Worm (Caenorhabditis elegans) whole organism, mixed stage, embryonic: Measurements from ENCODE around the gene clec-2.

Experiments
- M03D4.4 ChIP-seq: sonication (generic microtip); optimal IDR thresholded peaks from 2 replicates; lab custom pipeline; 2017; ENCODE audit warnings: mild to moderate bottlenecking, missing genetic modification characterization, missing compliant biosample characterization
- bed-3 ChIP-seq: fragments of 200-800 bp; sonication (Bioruptor generic); optimal IDR thresholded peaks from 3 replicates; lab custom pipeline; 2018; ENCODE audit warnings: mild to moderate bottlenecking, missing genetic modification characterization, moderate library complexity, missing compliant biosample characterization
- blmp-1 ChIP-seq: fragments of 150-350 bp; optimal IDR thresholded peaks from 2 replicates; lab custom pipeline; 2014; ENCODE audit warnings: missing biosample characterization, missing genetic modification characterization
- ceh-39 ChIP-seq: fragments of 150-350 bp; optimal IDR thresholded peaks from 2 replicates; lab custom pipeline; 2014; ENCODE audit warnings: missing biosample characterization, missing genetic modification characterization
- ceh-83 ChIP-seq: fragments of 200-800 bp; sonication (Bioruptor generic); optimal IDR thresholded peaks from 2 replicates; lab custom pipeline; 2018; ENCODE audit warnings: mild to moderate bottlenecking, missing genetic modification characterization, missing compliant biosample characterization
- ces-1 ChIP-seq: fragments of 150-350 bp; optimal IDR thresholded peaks from 2 replicates; lab custom pipeline; 2014; ENCODE audit warnings: missing biosample characterization, missing genetic modification reagents, missing genetic modification characterization
- drap-1 ChIP-seq: fragments of 200-800 bp; sonication (Bioruptor generic); optimal IDR thresholded peaks from 3 replicates; lab custom pipeline; 2018; ENCODE audit warnings: mild to moderate bottlenecking, missing genetic modification characterization, missing compliant biosample characterization
- elt-3 ChIP-seq: fragments of 150-350 bp; optimal IDR thresholded peaks from 2 replicates; lab custom pipeline; 2014; ENCODE audit warnings: missing biosample characterization, missing genetic modification characterization
- flh-1 ChIP-seq: fragments of 200-800 bp; sonication (Bioruptor generic); optimal IDR thresholded peaks from 2 replicates; lab custom pipeline; 2018; ENCODE audit warnings: mild to moderate bottlenecking, missing genetic modification characterization, moderate library complexity, missing compliant biosample characterization
- ham-2 ChIP-seq: fragments of 200-800 bp; sonication (Bioruptor generic); optimal IDR thresholded peaks from 2 replicates; lab custom pipeline; 2018; ENCODE audit warnings: mild to moderate bottlenecking, missing genetic modification characterization, missing compliant biosample characterization
- hlh-1 ChIP-seq: fragments of 150-350 bp; optimal IDR thresholded peaks from 2 replicates; lab custom pipeline; 2014; ENCODE audit warnings: missing biosample characterization, missing genetic modification reagents, missing genetic modification characterization
- lin-13 ChIP-seq: fragments of 150-350 bp; optimal IDR thresholded peaks from 2 replicates; lab custom pipeline; 2014; ENCODE audit warnings: missing biosample characterization, missing genetic modification characterization
- lin-32 ChIP-seq: fragments of 200-800 bp; sonication (Bioruptor generic); optimal IDR thresholded peaks from 2 replicates; lab custom pipeline; 2018; ENCODE audit warnings: mild to moderate bottlenecking, missing genetic modification characterization, missing compliant biosample characterization
- lsy-2 ChIP-seq: fragments of 150-350 bp; optimal IDR thresholded peaks from 2 replicates; lab custom pipeline; 2014; ENCODE audit warnings: missing biosample characterization, missing genetic modification characterization
- mab-5 ChIP-seq: fragments of 150-350 bp; optimal IDR thresholded peaks from 2 replicates; lab custom pipeline; 2014; ENCODE audit warnings: missing biosample characterization, missing genetic modification characterization
- mep-1 ChIP-seq: fragments of 150-350 bp; optimal IDR thresholded peaks from 2 replicates; lab custom pipeline; 2017; ENCODE audit warnings: missing biosample characterization, missing genetic modification reagents, missing genetic modification characterization, inconsistent platforms
- mls-2 ChIP-seq: sonication (generic microtip); optimal IDR thresholded peaks from 2 replicates; lab custom pipeline; 2016; ENCODE audit warnings: mild to moderate bottlenecking, missing genetic modification characterization, moderate library complexity, missing compliant biosample characterization
- nhr-12 ChIP-seq: fragments of 150-350 bp; optimal IDR thresholded peaks from 2 replicates; lab custom pipeline; 2014; ENCODE audit warnings: missing biosample characterization, missing genetic modification characterization
- nhr-2 ChIP-seq: fragments of 150-350 bp; optimal IDR thresholded peaks from 2 replicates; lab custom pipeline; 2014; ENCODE audit warnings: missing biosample characterization, missing genetic modification characterization
- nhr-237 ChIP-seq: fragments of 150-350 bp; optimal IDR thresholded peaks from 2 replicates; lab custom pipeline; 2014; ENCODE audit warnings: missing biosample characterization, missing genetic modification characterization
- nhr-28 ChIP-seq: fragments of 150-350 bp; optimal IDR thresholded peaks from 2 replicates; lab custom pipeline; 2014; ENCODE audit warnings: missing biosample characterization, missing genetic modification characterization
- nhr-76 ChIP-seq: sonication (generic microtip); optimal IDR thresholded peaks from 2 replicates; lab custom pipeline; 2017; ENCODE audit warnings: missing biosample characterization, missing genetic modification characterization
- pha-4 ChIP-seq: fragments of 150-350 bp; optimal IDR thresholded peaks from 2 replicates; lab custom pipeline; 2018; ENCODE audit warnings: missing biosample characterization, missing genetic modification reagents, missing genetic modification characterization
- sem-2 ChIP-seq: fragments of 200-800 bp; sonication (Bioruptor generic); optimal IDR thresholded peaks from 2 replicates; lab custom pipeline; 2018; ENCODE audit warnings: mild to moderate bottlenecking, missing genetic modification characterization, missing compliant biosample characterization
- snpc-4 ChIP-seq: fragments of 150-350 bp; optimal IDR thresholded peaks from 2 replicates; lab custom pipeline; 2014; ENCODE audit warnings: missing biosample characterization, missing genetic modification characterization
- tbx-8 ChIP-seq: fragments of 200-800 bp; sonication (Bioruptor generic); optimal IDR thresholded peaks from 2 replicates; lab custom pipeline; 2018; ENCODE audit warnings: mild to moderate bottlenecking, missing genetic modification characterization, moderate library complexity, missing compliant biosample characterization
- unc-120 ChIP-seq: sonication (generic microtip); optimal IDR thresholded peaks from 2 replicates; lab custom pipeline; 2017; ENCODE audit warnings: missing genetic modification characterization, missing compliant biosample characterization; ENCODE audit not compliant: poor library complexity, severe bottlenecking
- unc-39 ChIP-seq: fragments of 150-350 bp; optimal IDR thresholded peaks from 2 replicates; lab custom pipeline; 2014; ENCODE audit warnings: missing biosample characterization, missing genetic modification characterization
- unc-62 ChIP-seq: fragments of 150-350 bp; optimal IDR thresholded peaks from 2 replicates; lab custom pipeline; 2014; ENCODE audit warnings: missing biosample characterization, missing genetic modification reagents, missing genetic modification characterization
- zip-8 ChIP-seq: fragments of 150-350 bp; optimal IDR thresholded peaks from 2 replicates; lab custom pipeline; 2014; ENCODE audit warnings: missing biosample characterization, missing genetic modification characterization
- ztf-11 ChIP-seq: fragments of 150-350 bp; optimal IDR thresholded peaks from 2 replicates; lab custom pipeline; 2014; ENCODE audit warnings: missing biosample characterization, missing genetic modification characterization

Gene clec-2

ce11 chrII:3048989-3049388 is 25.8 kb upstream of the clec-2 start:
- no peak for TF ChIP-seq lin-13 (tag; lab: Kevin White, UChicago)
- no peak for TF ChIP-seq zip-8 (tag; lab: Kevin White, UChicago)
- TF ChIP-seq sem-2 (GFP tag; lab: Kevin White, UChicago), result no peak
- TF ChIP-seq ham-2 (GFP tag; lab: Kevin White, UChicago), result peak; percentile 1
- TF ChIP-seq, all 35 proteins: peak for 1

DNA sequence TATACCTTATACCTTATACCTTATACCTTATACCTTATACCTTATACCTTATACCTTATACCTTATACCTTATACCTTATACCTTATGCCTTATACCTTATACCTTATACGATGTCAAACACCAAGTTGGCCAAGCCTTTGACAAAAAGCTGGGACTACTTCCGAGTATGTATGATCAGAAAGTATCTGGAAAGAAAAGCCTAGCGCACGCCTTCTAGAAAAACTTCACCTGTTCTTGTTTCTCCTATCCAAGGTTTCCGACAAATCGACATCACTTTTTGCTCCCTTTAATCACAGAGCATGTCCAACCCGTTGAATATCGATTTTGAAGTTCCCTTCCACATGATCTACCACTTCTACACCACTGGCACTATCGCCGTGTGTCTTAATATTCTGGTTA is 25.1 kb upstream of the clec-2 start, which contains the start of gene sri-28:
Gene sri-28, plus strand, starts transcription at position 301 of the 400 bp plus-strand sequence.
- no peak for TF ChIP-seq hlh-1
- no peak for TF ChIP-seq unc-120 (tag; lab: Kevin White, UChicago)
- no peak for TF ChIP-seq ces-1 (GFP tag; lab: Kevin White, UChicago)
- TF ChIP-seq flh-1 (GFP tag; lab: Kevin White, UChicago), result no peak
- no peak for TF ChIP-seq lin-32 (GFP tag; lab: Kevin White, UChicago)
- no peak for TF ChIP-seq nhr-12 (tag; lab: Kevin White, UChicago)
- TF ChIP-seq ceh-39, result no peak
- TF ChIP-seq elt-3, result no peak

- TF ChIP-seq ceh-83 (GFP tag; lab: Kevin White, UChicago) (no peak), unc-120 (tag; lab: Kevin White, UChicago) (no peak), nhr-76 (no peak), mep-1 (tag; lab: Kevin White, UChicago) (no peak), ztf-11 (tag; lab: Kevin White, UChicago) (no peak), lin-32 (GFP tag; lab: Kevin White, UChicago) (no peak), nhr-237 (no peak), zip-8 (tag; lab: Kevin White, UChicago) (no peak), nhr-12 (tag; lab: Kevin White, UChicago) (no peak), ham-2 (GFP tag; lab: Kevin White, UChicago) (no peak), blmp-1 (tag; lab: Kevin White, UChicago) (no peak), elt-3 (no peak), flh-1 (GFP tag; lab: Kevin White, UChicago) (no peak), drap-1 (GFP tag; lab: Kevin White, UChicago) (no peak), ceh-39 (no peak)
These were observed 22.6 kb upstream of the clec-2 start, which contains the start of gene sri-30 for ce11 chrII:3045875-3046274. sri-30 (plus strand) TSS chrII:3046175.

ce11 chrII:3045422-3045821 is 22.2 kb upstream of the clec-2 start:
- TF ChIP-seq blmp-1 (tag; lab: Kevin White, UChicago) (no peak), nhr-237 (no peak), tbx-8 (GFP tag; lab: Kevin White, UChicago) (no peak), lsy-2 (no peak), ceh-83 (GFP tag; lab: Kevin White, UChicago) (no peak), mls-2 (no peak), lin-32 (GFP tag; lab: Kevin White, UChicago) (no peak), mep-1 (tag; lab: Kevin White, UChicago) (no peak), nhr-28 (tag; lab: Kevin White, UChicago) (no peak), nhr-2 (no peak), M03D4.4 (tag; lab: Kevin White, UChicago) (no peak), mab-5 (tag; lab: Kevin White, UChicago) (no peak), ceh-39 (no peak)

- TF ChIP-seq elt-3, result no peak
- no peak for TF ChIP-seq snpc-4 (tag; lab: Kevin White, UChicago)
- TF ChIP-seq unc-62 (GFP tag; lab: Kevin White, UChicago), result no peak
- no peak for TF ChIP-seq ceh-39
- TF ChIP-seq unc-120 (tag; lab: Kevin White, UChicago), result no peak
- TF ChIP-seq lin-32 (GFP tag; lab: Kevin White, UChicago), result no peak
- TF ChIP-seq bed-3 (GFP tag; lab: Kevin White, UChicago), result no peak
- TF ChIP-seq hlh-1, result no peak
- TF ChIP-seq ham-2 (GFP tag; lab: Kevin White, UChicago), result no peak
- TF ChIP-seq, all 35 proteins: peak for 0
These were observed 20.8 kb upstream of the clec-2 start, which contains the start of gene sri-29 for ce11 chrII:3044023-3044422. sri-29 (plus strand) TSS chrII:3044323.

DNA sequence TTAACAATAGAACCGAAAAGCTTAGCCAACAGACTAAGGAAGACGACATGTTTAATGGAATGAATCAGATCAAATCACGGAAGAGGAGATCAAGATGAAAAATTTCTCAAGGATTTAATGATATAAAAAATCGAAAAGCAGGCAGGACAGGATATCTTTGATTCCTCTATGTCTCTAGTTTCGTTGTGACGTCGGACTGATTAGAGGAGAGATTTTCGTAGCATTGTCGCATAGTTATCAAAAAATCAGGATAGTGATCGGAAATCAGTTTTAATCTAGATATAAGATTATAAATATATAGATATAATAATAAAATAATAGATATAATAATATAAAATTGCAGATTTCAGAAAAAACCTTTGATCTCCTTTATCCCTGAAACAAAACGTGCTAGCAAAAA is 20.1 kb upstream of the clec-2 start, which contains the start of gene B0454.8:
Gene B0454.8, minus strand, starts transcription at position 101 of the 400 bp plus-strand sequence.
- TF ChIP-seq ces-1 (GFP tag; lab: Kevin White, UChicago) (no peak), lsy-2 (no peak), ham-2 (GFP tag; lab: Kevin White, UChicago) (no peak), ztf-11 (tag; lab: Kevin White, UChicago) (no peak), M03D4.4 (tag; lab: Kevin White, UChicago) (no peak), mep-1 (tag; lab: Kevin White, UChicago) (no peak), unc-62 (GFP tag; lab: Kevin White, UChicago) (no peak), snpc-4 (tag; lab: Kevin White, UChicago) (no peak), unc-39 (no peak), nhr-28 (tag; lab: Kevin White, UChicago) (no peak), pha-4 (tag; lab: Kevin White, UChicago) (no peak), nhr-12 (tag; lab: Kevin White, UChicago) (no peak), bed-3 (GFP tag; lab: Kevin White, UChicago) (no peak)
